Worm (Caenorhabditis elegans) whole organism, L4 larva: ENCODE results near the gene sid-2.
A peak's percentile ranks its signal among the peaks of the same experiment; 100 is the strongest.

Source experiments
- F10B5.3 ChIP-seq: sonication (generic microtip); optimal IDR thresholded peaks from 2 replicates; lab custom pipeline; 2016; ENCODE audit warnings: mild to moderate bottlenecking, missing genetic modification characterization, missing compliant biosample characterization
- F44E2.7 ChIP-seq: fragments of 200-800 bp; sonication (Bioruptor generic); IDR thresholded peaks from 2 replicates; pipeline ENCODE4 v2.1.2; 2022; ENCODE audit warnings: missing genetic modification characterization, missing compliant biosample characterization
- R02D3.7 ChIP-seq: fragments of 150-350 bp; sonication (generic microtip); optimal IDR thresholded peaks from 3 replicates; lab custom pipeline; 2014; ENCODE audit warnings: missing biosample characterization, missing genetic modification characterization
- Y48G9A.11 ChIP-seq: fragments of 200-800 bp; sonication (Bioruptor generic); IDR thresholded peaks from 2 replicates; pipeline ENCODE4 v1.3.6; 2022; ENCODE audit warnings: missing genetic modification reagents, missing genetic modification characterization, missing compliant biosample characterization
- Y75B8A.6 ChIP-seq: fragments of 200-800 bp; sonication (Bioruptor generic); IDR thresholded peaks from 2 replicates; pipeline ENCODE4 v1.3.6; 2022; ENCODE audit warnings: missing genetic modification reagents, missing genetic modification characterization, missing compliant biosample characterization
- ZK337.2 ChIP-seq: fragments of 200-800 bp; sonication (Bioruptor generic); IDR thresholded peaks from 2 replicates; pipeline ENCODE4 v1.3.6; 2022; ENCODE audit warnings: missing genetic modification reagents, missing genetic modification characterization, missing compliant biosample characterization
- ZK546.5 ChIP-seq, 2 experiments: sonication (generic microtip); optimal IDR thresholded peaks; 2 replicates each; lab custom pipeline; 2017; ENCODE audit warnings: missing biosample characterization in 2 of 2, missing genetic modification characterization in 2 of 2
- aha-1 ChIP-seq: fragments of 150-350 bp; peaks from one replicate; lab custom pipeline; 2014; ENCODE audit warnings: missing biosample characterization, missing genetic modification characterization
- aly-2 ChIP-seq: sonication (generic microtip); optimal IDR thresholded peaks from 2 replicates; lab custom pipeline; 2018; ENCODE audit warnings: missing biosample characterization, missing genetic modification characterization
- ama-1 ChIP-seq: fragments of 150-350 bp; optimal IDR thresholded peaks from 2 replicates; lab custom pipeline; 2014; ENCODE audit warnings: inconsistent platforms, mixed read lengths
- ceh-32 ChIP-seq: sonication (generic microtip); optimal IDR thresholded peaks from 2 replicates; lab custom pipeline; 2016; ENCODE audit warnings: mild to moderate bottlenecking, missing genetic modification characterization, missing compliant biosample characterization; ENCODE audit not compliant: poor library complexity
- ceh-82 ChIP-seq: sonication (generic microtip); optimal IDR thresholded peaks from 2 replicates; lab custom pipeline; 2017; ENCODE audit warnings: missing biosample characterization, missing genetic modification characterization
- cey-2 ChIP-seq: sonication (generic microtip); optimal IDR thresholded peaks from 3 replicates; lab custom pipeline; 2017; ENCODE audit warnings: missing genetic modification characterization, mild to moderate bottlenecking, missing compliant biosample characterization, antibody characterized with exemption, borderline replicate concordance; ENCODE audit not compliant: insufficient read depth
- ctbp-1 ChIP-seq: fragments of 200-800 bp; sonication (Bioruptor generic); IDR thresholded peaks from 2 replicates; pipeline ENCODE4 v1.3.6; 2022; ENCODE audit warnings: missing genetic modification reagents, missing genetic modification characterization, missing compliant biosample characterization
- dmd-9 ChIP-seq: fragments of 200-800 bp; sonication (Bioruptor generic); IDR thresholded peaks from 2 replicates; pipeline ENCODE4 v1.3.6; 2022; ENCODE audit warnings: missing genetic modification reagents, missing genetic modification characterization, missing compliant biosample characterization
- duxl-1 ChIP-seq: sonication (generic microtip); optimal IDR thresholded peaks from 2 replicates; lab custom pipeline; 2016; ENCODE audit warnings: mild to moderate bottlenecking, missing genetic modification characterization, moderate library complexity, missing compliant biosample characterization; ENCODE audit not compliant: poor library complexity
- dve-1 ChIP-seq: sonication (generic microtip); optimal IDR thresholded peaks from 2 replicates; lab custom pipeline; 2017; ENCODE audit warnings: antibody characterized with exemption, mild to moderate bottlenecking, missing genetic modification characterization, missing compliant biosample characterization; ENCODE audit not compliant: insufficient read depth
- egl-43 ChIP-seq: fragments of 200-800 bp; sonication (Bioruptor generic); IDR thresholded peaks from 2 replicates; pipeline ENCODE4 v1.3.6; 2022; ENCODE audit warnings: missing genetic modification reagents, missing genetic modification characterization, missing compliant biosample characterization
- fkh-10 ChIP-seq: fragments of 150-350 bp; optimal IDR thresholded peaks from 2 replicates; lab custom pipeline; 2014; ENCODE audit warnings: missing biosample characterization, missing genetic modification reagents, missing genetic modification characterization
- hif-1 ChIP-seq, 2 experiments: sonication (generic microtip); optimal IDR thresholded peaks; 2 replicates each; lab custom pipeline; 2016 to 2017; ENCODE audit warnings: missing compliant biosample characterization in 2 of 2, missing genetic modification characterization in 2 of 2, missing genetic modification reagents in 2 of 2, missing genotype in 2 of 2, mild to moderate bottlenecking in 1 of 2
- hlh-30 ChIP-seq: sonication (generic microtip); optimal IDR thresholded peaks from 2 replicates; lab custom pipeline; 2017; ENCODE audit warnings: antibody characterized with exemption, mild to moderate bottlenecking, missing genetic modification characterization, missing compliant biosample characterization; ENCODE audit not compliant: insufficient read depth
- hmg-1.1 ChIP-seq: fragments of 200-800 bp; sonication (Bioruptor generic); IDR thresholded peaks from 2 replicates; pipeline ENCODE4 v1.3.6; 2022; ENCODE audit warnings: missing genetic modification reagents, missing genetic modification characterization, missing compliant biosample characterization
- lin-13 ChIP-seq: fragments of 150-350 bp; optimal IDR thresholded peaks from 2 replicates; lab custom pipeline; 2014; ENCODE audit warnings: missing biosample characterization, missing genetic modification reagents, missing genetic modification characterization
- lir-3 ChIP-seq: sonication (generic microtip); optimal IDR thresholded peaks from 2 replicates; lab custom pipeline; 2016; ENCODE audit warnings: mild to moderate bottlenecking, missing genetic modification characterization, missing compliant biosample characterization
- lsy-2 ChIP-seq, 2 experiments: fragments of 150-350 bp in 1 of 2; sonication (generic microtip) in 1 of 2; optimal IDR thresholded peaks; 2 replicates each; lab custom pipeline; 2014 to 2017; ENCODE audit warnings: missing biosample characterization in 2 of 2, missing genetic modification characterization in 2 of 2
- madf-5 ChIP-seq, 2 experiments: fragments of 200-800 bp; sonication (Bioruptor generic); IDR thresholded peaks; 2 replicates each; pipeline ENCODE4 v1.3.6; 2022; ENCODE audit warnings: missing compliant biosample characterization in 2 of 2, missing genetic modification characterization in 2 of 2
- madf-9 ChIP-seq: fragments of 200-800 bp; sonication (Bioruptor generic); conservative IDR thresholded peaks from 2 replicates; pipeline ENCODE4 v1.3.6; 2022; ENCODE audit warnings: missing genetic modification reagents, missing genetic modification characterization, missing compliant biosample characterization
- mdl-1 ChIP-seq, 2 experiments: fragments of 150-350 bp in 1 of 2; sonication (generic microtip) in 1 of 2; optimal IDR thresholded peaks; 2 replicates each; lab custom pipeline; 2014 to 2017; ENCODE audit warnings: missing biosample characterization in 2 of 2, missing genetic modification characterization in 2 of 2
- mdt-29 ChIP-seq: fragments of 200-800 bp; sonication (Bioruptor generic); IDR thresholded peaks from 2 replicates; pipeline ENCODE4 v1.3.6; 2022; ENCODE audit warnings: missing genetic modification reagents, missing genetic modification characterization, missing compliant biosample characterization
- mep-1 ChIP-seq: fragments of 150-350 bp; sonication (generic microtip); optimal IDR thresholded peaks from 3 replicates; lab custom pipeline; 2014; ENCODE audit warnings: missing biosample characterization, missing genetic modification characterization
- mxl-2 ChIP-seq: fragments of 200-800 bp; sonication (Bioruptor generic); conservative IDR thresholded peaks from 2 replicates; pipeline ENCODE4 v1.3.6; 2022; ENCODE audit warnings: missing genetic modification reagents, missing genetic modification characterization, missing compliant biosample characterization
- mxl-3 ChIP-seq: fragments of 200-800 bp; sonication (Bioruptor generic); optimal IDR thresholded peaks from 2 replicates; lab custom pipeline; 2018; ENCODE audit warnings: mild to moderate bottlenecking, missing genetic modification characterization, missing compliant biosample characterization
- nhr-102 ChIP-seq: sonication (generic microtip); optimal IDR thresholded peaks from 2 replicates; lab custom pipeline; 2016; ENCODE audit warnings: mild to moderate bottlenecking, missing genetic modification characterization, moderate library complexity, missing compliant biosample characterization
- nhr-11 ChIP-seq: fragments of 150-350 bp; optimal IDR thresholded peaks from 2 replicates; lab custom pipeline; 2014; ENCODE audit warnings: missing biosample characterization, missing genetic modification characterization
- nhr-28 ChIP-seq: fragments of 150-350 bp; optimal IDR thresholded peaks from 2 replicates; lab custom pipeline; 2014; ENCODE audit warnings: missing biosample characterization, missing genetic modification characterization
- nhr-48 ChIP-seq: sonication (generic microtip); optimal IDR thresholded peaks from 2 replicates; lab custom pipeline; 2016; ENCODE audit warnings: mild to moderate bottlenecking, missing genetic modification characterization, missing compliant biosample characterization
- pqm-1 ChIP-seq: sonication (generic microtip); optimal IDR thresholded peaks from 2 replicates; lab custom pipeline; 2017; ENCODE audit warnings: missing biosample characterization, missing genetic modification characterization
- rbr-2 ChIP-seq: sonication (generic microtip); optimal IDR thresholded peaks from 2 replicates; lab custom pipeline; 2016; ENCODE audit warnings: missing genotype, missing genetic modification characterization, missing compliant biosample characterization
- sdz-12 ChIP-seq: fragments of 200-800 bp; sonication (Bioruptor generic); optimal IDR thresholded peaks from 2 replicates; lab custom pipeline; 2018; ENCODE audit warnings: mild to moderate bottlenecking, missing genetic modification characterization, missing compliant biosample characterization
- set-16 ChIP-seq: fragments of 200-800 bp; sonication (Bioruptor generic); IDR thresholded peaks from 2 replicates; pipeline ENCODE4 v1.3.6; 2022; ENCODE audit warnings: missing genetic modification reagents, missing genetic modification characterization, missing compliant biosample characterization
- skn-1 ChIP-seq: fragments of 150-350 bp; optimal IDR thresholded peaks from 2 replicates; lab custom pipeline; 2014; ENCODE audit warnings: missing biosample characterization, missing genetic modification characterization
- tag-97 ChIP-seq: fragments of 200-800 bp; sonication (Bioruptor generic); IDR thresholded peaks from 2 replicates; pipeline ENCODE4 v1.3.6; 2022; ENCODE audit warnings: missing genetic modification characterization, missing compliant biosample characterization
- unc-130 ChIP-seq: sonication (generic microtip); optimal IDR thresholded peaks from 2 replicates; lab custom pipeline; 2016; ENCODE audit warnings: missing genetic modification reagents, missing genetic modification characterization, missing compliant biosample characterization
- vab-7 ChIP-seq: fragments of 200-800 bp; sonication (Bioruptor generic); IDR thresholded peaks from 2 replicates; pipeline ENCODE4 v1.3.6; 2022; ENCODE audit warnings: missing genetic modification reagents, missing genetic modification characterization, missing compliant biosample characterization
- zfp-2 ChIP-seq: sonication (generic microtip); optimal IDR thresholded peaks from 2 replicates; lab custom pipeline; 2016; ENCODE audit warnings: mild to moderate bottlenecking, missing genetic modification characterization, missing compliant biosample characterization
- zip-11 ChIP-seq: fragments of 200-800 bp; sonication (Bioruptor generic); IDR thresholded peaks from 2 replicates; pipeline ENCODE4 v1.3.6; 2022; ENCODE audit warnings: missing genetic modification characterization, missing compliant biosample characterization
- ztf-7 ChIP-seq: fragments of 150-350 bp; optimal IDR thresholded peaks from 2 replicates; lab custom pipeline; 2014; ENCODE audit warnings: missing biosample characterization, missing genetic modification characterization

The sid-2 gene

DNA sequence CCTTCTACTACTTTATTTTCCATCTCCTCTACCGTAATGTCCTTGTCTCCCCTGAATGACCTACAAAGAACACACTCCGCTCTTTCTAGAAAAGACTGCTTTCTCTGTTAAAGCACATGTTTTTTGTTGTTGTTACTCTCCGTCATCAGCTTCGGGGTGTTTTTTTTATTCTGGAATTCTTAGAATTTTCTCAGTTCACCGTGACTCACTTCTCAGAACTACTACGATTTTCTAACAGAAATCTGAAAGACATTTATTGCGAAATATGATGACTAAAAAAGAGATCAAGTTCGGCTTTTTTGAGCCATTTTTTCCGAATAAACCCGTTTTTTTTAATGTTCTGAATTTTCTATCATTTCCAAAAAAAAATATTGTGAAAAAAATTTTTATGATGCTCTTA lies 37.0 kb downstream of the sid-2 start (continued):
- TF ChIP-seq nhr-102 (tag; lab: Kevin White, UChicago) (no peak), hlh-30 (peak; percentile 21), nhr-11 (peak; percentile 87), nhr-48 (tag; lab: Kevin White, UChicago) (peak; percentile 34), ama-1 (lab: Kevin White, UChicago) (no peak)

DNA sequence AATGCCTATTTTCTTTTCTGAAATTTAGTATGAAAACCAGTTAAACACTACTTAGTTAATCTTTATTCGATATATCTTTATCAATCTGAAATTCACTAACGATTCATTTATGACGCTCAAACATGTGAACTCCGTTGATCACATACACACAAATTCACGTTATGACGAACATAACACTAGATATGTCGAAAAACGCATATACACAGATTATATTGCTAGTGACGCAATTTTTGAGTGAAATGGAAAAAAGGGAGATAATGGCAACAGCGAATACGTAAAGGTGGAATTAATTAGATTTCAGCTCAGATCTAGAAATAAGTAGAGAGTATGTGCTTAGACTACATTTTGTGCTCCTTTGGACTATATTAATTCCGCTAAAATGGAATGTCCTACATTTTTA lies 37.6 kb downstream of the sid-2 start:
- no peak for TF ChIP-seq ceh-32 (tag; lab: Kevin White, UChicago)
- no peak for TF ChIP-seq hmg-1.1 (GFP tag; lab: Robert Waterston, UW)
- TF ChIP-seq mdl-1 (tag; optimal IDR thresholded peaks at IDR 0.05; lab: Kevin White, UChicago), result no peak
- no peak for TF ChIP-seq ztf-7 (tag; lab: Kevin White, UChicago)
- no peak for TF ChIP-seq sdz-12 (GFP tag; lab: Kevin White, UChicago)
- no peak for TF ChIP-seq tag-97 (GFP tag; lab: Robert Waterston, UW)
- TF ChIP-seq vab-7 (GFP tag; lab: Robert Waterston, UW), result no peak
- TF ChIP-seq F44E2.7 (GFP tag; lab: Robert Waterston, UW), result no peak
- no peak for TF ChIP-seq cey-2 (tag; lab: Kevin White, UChicago)
- TF ChIP-seq dmd-9 (GFP tag; lab: Robert Waterston, UW), result no peak
- no peak for TF ChIP-seq ceh-82 (tag; lab: Kevin White, UChicago)

DNA sequence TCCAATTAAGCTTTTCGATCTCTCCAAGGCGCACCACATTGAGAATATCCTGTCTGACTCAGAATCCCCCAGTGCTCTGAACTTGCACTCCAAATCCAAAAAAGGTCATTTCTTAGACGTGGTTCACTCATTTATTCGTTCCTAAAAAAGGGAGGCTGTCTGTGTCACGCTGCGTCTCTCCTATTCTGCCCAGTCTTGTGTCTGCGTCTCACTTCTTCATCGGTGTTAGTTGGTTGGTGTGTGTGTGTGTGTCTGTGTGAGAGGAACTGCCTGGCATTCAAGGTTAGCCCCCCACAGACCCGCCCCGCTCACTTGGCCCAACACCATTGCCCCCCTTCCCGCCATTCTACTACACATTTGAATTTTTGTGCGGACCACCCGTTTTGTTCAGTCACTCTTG lies 38.3 kb downstream of the sid-2 start:
- peak in 1 of 2 experiments; percentile 38 for TF ChIP-seq hif-1 (tag; optimal IDR thresholded peaks at IDR 0.05; lab: Kevin White, UChicago)
- no peak for TF ChIP-seq Y75B8A.6
- TF ChIP-seq ZK337.2 (GFP tag; lab: Robert Waterston, UW), result no peak
- TF ChIP-seq lir-3, result no peak
- no peak for TF ChIP-seq mxl-2 (GFP tag; lab: Robert Waterston, UW)
- TF ChIP-seq mep-1 (tag; lab: Kevin White, UChicago), result peak; percentile 49
- TF ChIP-seq skn-1 (tag; lab: Kevin White, UChicago), result no peak
- no peak for TF ChIP-seq aly-2
- TF ChIP-seq aha-1 (tag; lab: Kevin White, UChicago), result peak; percentile 80
- peak; percentile 42 to 58 for TF ChIP-seq mdl-1 (tag; optimal IDR thresholded peaks at IDR 0.05; lab: Kevin White, UChicago)
- TF ChIP-seq ctbp-1 (GFP tag; lab: Robert Waterston, UW), result 0 out of 2 replicates have a peak, but pooled peaks have one; percentile 28
- TF ChIP-seq nhr-28 (tag; lab: Kevin White, UChicago), result peak; percentile 58
- no peak for TF ChIP-seq ZK546.5 (tag; optimal IDR thresholded peaks at IDR 0.05; lab: Kevin White, UChicago)
- TF ChIP-seq Y48G9A.11 (GFP tag; lab: Robert Waterston, UW), result no peak
- peak; percentile 7 for TF ChIP-seq nhr-11
- TF ChIP-seq R02D3.7 (tag; lab: Kevin White, UChicago), result no peak
- TF ChIP-seq rbr-2 (tag; lab: Kevin White, UChicago), result peak; percentile 28
- no peak for TF ChIP-seq mdt-29 (GFP tag; lab: Robert Waterston, UW)
- peak in 1 of 2 experiments; percentile 72 for TF ChIP-seq lsy-2 (tag; optimal IDR thresholded peaks at IDR 0.05; lab: Kevin White, UChicago)
- TF ChIP-seq dve-1 (tag; lab: Kevin White, UChicago), result peak; percentile 58
- TF ChIP-seq fkh-10 (GFP tag; lab: Kevin White, UChicago), result peak; percentile 15
- no peak for TF ChIP-seq F44E2.7 (GFP tag; lab: Robert Waterston, UW)
- TF ChIP-seq F10B5.3, result no peak
- no peak for TF ChIP-seq duxl-1
- peak; percentile 77 for TF ChIP-seq egl-43 (GFP tag; lab: Robert Waterston, UW)
- TF ChIP-seq zfp-2, result no peak
- no peak for TF ChIP-seq ztf-7 (tag; lab: Kevin White, UChicago)
- 0 out of 2 replicates have a peak, but pooled peaks have one; percentile 18 for TF ChIP-seq set-16 (GFP tag; lab: Robert Waterston, UW)
- TF ChIP-seq madf-9, result no peak
- TF ChIP-seq zip-11 (GFP tag; lab: Robert Waterston, UW), result no peak
- peak; percentile 52 for TF ChIP-seq mxl-3 (GFP tag; lab: Kevin White, UChicago)
- TF ChIP-seq madf-5 (GFP tag; IDR thresholded peaks at IDR 0.05; lab: Robert Waterston, UW), result no peak
- no peak for TF ChIP-seq pqm-1 (tag; lab: Kevin White, UChicago)
- no peak for TF ChIP-seq unc-130 (GFP tag; lab: Kevin White, UChicago)
- no peak for TF ChIP-seq sdz-12 (GFP tag; lab: Kevin White, UChicago)
- TF ChIP-seq lin-13 (GFP tag; lab: Kevin White, UChicago), result no peak
- TF ChIP-seq tag-97 (GFP tag; lab: Robert Waterston, UW), result no peak
- TF ChIP-seq hmg-1.1 (GFP tag; lab: Robert Waterston, UW), result peak; percentile 82
